Fruit fly (Drosophila melanogaster): ENCODE measurements around the gene alpha-Est2.

Gene alpha-Est2

DNA sequence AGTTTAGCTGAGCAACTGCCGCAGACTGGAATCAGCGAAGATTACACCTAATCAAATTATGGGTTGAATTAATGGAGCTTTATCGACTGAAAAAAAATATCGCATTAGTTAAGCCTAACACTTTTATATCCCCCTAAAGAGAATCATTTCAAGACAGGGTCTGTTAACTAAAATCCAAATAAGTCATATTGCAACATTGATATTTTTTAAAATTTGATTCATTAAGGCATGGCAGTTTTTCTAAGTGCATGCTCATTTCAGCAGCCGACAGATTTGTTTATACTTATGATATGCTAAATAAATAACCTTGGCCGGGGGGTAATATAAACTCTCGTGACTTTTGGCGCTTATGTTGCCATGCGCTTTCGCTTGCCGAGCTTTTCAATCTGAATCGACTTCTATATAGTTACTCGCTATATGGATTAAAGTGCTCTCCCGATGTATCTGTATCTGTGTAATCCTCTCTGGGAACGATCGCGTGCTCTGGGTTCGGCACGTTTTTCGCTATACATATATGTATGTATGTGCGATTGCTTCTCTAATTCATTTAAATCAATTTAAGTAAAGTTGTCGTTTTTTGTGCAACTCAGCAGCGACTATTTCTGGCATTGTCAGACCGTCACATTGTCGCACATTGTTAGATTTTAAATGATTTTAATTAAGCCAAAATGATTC is 35.2 kb upstream of the alpha-Est2 start (continued):
- TF ChIP-seq sqz (GFP tag; optimal IDR thresholded peaks at IDR 0.05) (no peak), rib (GFP tag; IDR thresholded peaks at IDR 0.05) (peak; percentile 91), CG7271 (tag; optimal IDR thresholded peaks at IDR 0.05) (no peak), Taf1 (GFP tag; IDR thresholded peaks at IDR 0.05) (peak; percentile 84), gfzf (GFP tag; optimal IDR thresholded peaks at IDR 0.05) (no peak), CG8359 (GFP tag; optimal IDR thresholded peaks at IDR 0.05; ENCODE audit: borderline replicate concordance) (no peak), CG16863 (GFP tag; optimal IDR thresholded peaks at IDR 0.05) (peak; percentile 42), ato (GFP tag; IDR thresholded peaks at IDR 0.05; ENCODE audit: partially characterized antibody) (no peak), BEAF-32 (GFP tag; optimal IDR thresholded peaks at IDR 0.05) (no peak), CG15514 (GFP tag; optimal IDR thresholded peaks at IDR 0.05) (peak; percentile 86), lilli (GFP tag; optimal IDR thresholded peaks at IDR 0.05) (peak; percentile 94), zen (tag; optimal IDR thresholded peaks at IDR 0.05) (no peak), ttk (GFP tag; IDR thresholded peaks at IDR 0.05) (no peak), CG9609 (GFP tag; optimal IDR thresholded peaks at IDR 0.05) (peak; percentile 83), CG30403 (GFP tag; optimal IDR thresholded peaks at IDR 0.05) (peak; percentile 85), CG10209 (GFP tag; optimal IDR thresholded peaks at IDR 0.05) (peak; percentile 81), E2f1 (GFP tag; IDR thresholded peaks at IDR 0.05) (peak; percentile 69), CG8388 (GFP tag; optimal IDR thresholded peaks at IDR 0.05) (peak; percentile 28), CkIIα-i1 (GFP tag; IDR thresholded peaks at IDR 0.05) (0 out of 2 replicates have a peak, but pooled peaks have one; percentile 21), C15 (GFP tag; IDR thresholded peaks at IDR 0.05) (peak; percentile 77), CG7963 (GFP tag; IDR thresholded peaks at IDR 0.05; ENCODE audit: partially characterized antibody) (no peak), CG17361 (GFP tag; IDR thresholded peaks at IDR 0.05) (peak; percentile 67), TFAM (GFP tag; optimal IDR thresholded peaks at IDR 0.05) (no peak), CG4360 (GFP tag; IDR thresholded peaks at IDR 0.05) (no peak), CG3163 (GFP tag; optimal IDR thresholded peaks at IDR 0.05) (peak; percentile 56), vfl (GFP tag; optimal IDR thresholded peaks at IDR 0.05) (peak; percentile 86), CG18764 (GFP tag; optimal IDR thresholded peaks at IDR 0.05) (peak; percentile 16), CG3281 (GFP tag; optimal IDR thresholded peaks at IDR 0.05) (peak; percentile 93), CG15011 (GFP tag; optimal IDR thresholded peaks at IDR 0.05) (peak; percentile 82), Dbx (GFP tag; IDR thresholded peaks at IDR 0.05) (peak; percentile 95), chm (GFP tag; IDR thresholded peaks at IDR 0.05) (no peak), CG9817 (tag; optimal IDR thresholded peaks at IDR 0.05) (peak; percentile 82), ERR (GFP tag; optimal IDR thresholded peaks at IDR 0.05) (peak; percentile 94), CG1602 (GFP tag; optimal IDR thresholded peaks at IDR 0.05) (peak; percentile 66), CG13287 (GFP tag; IDR thresholded peaks at IDR 0.05; ENCODE audit: partially characterized antibody) (no peak), al (GFP tag; IDR thresholded peaks at IDR 0.05) (peak; percentile 93), HmgD (GFP tag; optimal IDR thresholded peaks at IDR 0.05) (peak; percentile 34), D (optimal IDR thresholded peaks at IDR 0.05) (no peak), D (GFP tag; optimal IDR thresholded peaks at IDR 0.05) (no peak), CG17612 (GFP tag; IDR thresholded peaks at IDR 0.05) (0 out of 2 replicates have a peak, but pooled peaks have one; percentile 45), ranshi (GFP tag; IDR thresholded peaks at IDR 0.05) (peak; percentile 78), CG9437 (GFP tag; optimal IDR thresholded peaks at IDR 0.05) (peak; percentile 60), Nf-YB (GFP tag; optimal IDR thresholded peaks at IDR 0.05) (peak; percentile 58), onecut (GFP tag; IDR thresholded peaks at IDR 0.05) (no peak), gcm2 (GFP tag; optimal IDR thresholded peaks at IDR 0.05) (peak; percentile 39), jigr1 (GFP tag; IDR thresholded peaks at IDR 0.05) (no peak), CG34376 (GFP tag; optimal IDR thresholded peaks at IDR 0.05) (peak; percentile 60), CG14014 (GFP tag; IDR thresholded peaks at IDR 0.05) (peak; percentile 91), CG10543 (GFP tag; optimal IDR thresholded peaks at IDR 0.05) (peak; percentile 71), CG18599 (GFP tag; optimal IDR thresholded peaks at IDR 0.05) (peak; percentile 95)

All from whole organism, embryonic.